Fruit fly (Drosophila melanogaster) whole organism, embryonic: ENCODE measurements around the gene CG18213.

Experiments
- Antp ChIP-seq: fragments of 200-800 bp; sonication (Bioruptor generic); optimal IDR thresholded peaks from 3 replicates; lab custom pipeline; 2016; ENCODE audit warnings: missing biosample characterization, missing genetic modification characterization
- Atf3 ChIP-seq: fragments of 200-800 bp; sonication (Bioruptor generic); optimal IDR thresholded peaks from 3 replicates; lab custom pipeline; 2016; ENCODE audit warnings: missing biosample characterization, missing genetic modification characterization
- Blimp-1 ChIP-seq: fragments of 200-800 bp; sonication (Bioruptor generic); optimal IDR thresholded peaks from 3 replicates; lab custom pipeline; 2018; ENCODE audit warnings: missing biosample characterization, missing genetic modification characterization, mild to moderate bottlenecking, moderate library complexity, missing genetic modification reagents
- CG10274 ChIP-seq: fragments of 200-800 bp; sonication (Bioruptor generic); optimal IDR thresholded peaks from 3 replicates; lab custom pipeline; 2017; ENCODE audit warnings: missing biosample characterization, mild to moderate bottlenecking, missing genetic modification characterization
- CG10654 ChIP-seq: fragments of 200-800 bp; sonication (Bioruptor generic); optimal IDR thresholded peaks from 2 replicates; lab custom pipeline; 2016; ENCODE audit warnings: missing biosample characterization, missing genetic modification characterization
- CG11504 ChIP-seq: fragments of 200-800 bp; sonication (Bioruptor generic); optimal IDR thresholded peaks from 3 replicates; lab custom pipeline; 2019; ENCODE audit warnings: missing biosample characterization, mild to moderate bottlenecking, missing genetic modification characterization, moderate library complexity
- CG12071 ChIP-seq: fragments of 200-800 bp; sonication (Bioruptor generic); optimal IDR thresholded peaks from 3 replicates; lab custom pipeline; 2018; ENCODE audit warnings: missing biosample characterization, mild to moderate bottlenecking, missing genetic modification characterization
- CG13624 ChIP-seq: fragments of 200-800 bp; sonication (Bioruptor generic); optimal IDR thresholded peaks from 2 replicates; lab custom pipeline; 2016; ENCODE audit warnings: missing biosample characterization, missing genetic modification characterization
- CG13894 ChIP-seq: fragments of 200-800 bp; sonication (Bioruptor generic); optimal IDR thresholded peaks from 3 replicates; lab custom pipeline; 2018; ENCODE audit warnings: missing biosample characterization, mild to moderate bottlenecking, missing genetic modification characterization, moderate library complexity
- CG16779 ChIP-seq: fragments of 200-800 bp; sonication (Bioruptor generic); IDR thresholded peaks from 2 replicates; pipeline ENCODE4 v1.3.6; 2022; ENCODE audit warnings: missing biosample characterization, missing genetic modification characterization
- CG2116 ChIP-seq: fragments of 200-800 bp; sonication (Bioruptor generic); optimal IDR thresholded peaks from 3 replicates; lab custom pipeline; 2018; ENCODE audit warnings: missing biosample characterization, mild to moderate bottlenecking, missing genetic modification characterization
- CG2712 ChIP-seq: fragments of 200-800 bp; optimal IDR thresholded peaks from 3 replicates; lab custom pipeline; 2019; ENCODE audit warnings: missing biosample characterization, mild to moderate bottlenecking, missing genetic modification characterization, moderate library complexity
- CG30020 ChIP-seq: fragments of 200-800 bp; optimal IDR thresholded peaks from 2 replicates; lab custom pipeline; 2019; ENCODE audit warnings: missing biosample characterization, mild to moderate bottlenecking, missing genetic modification characterization, moderate library complexity
- CG32767 ChIP-seq: fragments of 200-800 bp; sonication (Bioruptor generic); IDR thresholded peaks from 2 replicates; pipeline ENCODE4 v1.3.6; 2022; ENCODE audit warnings: missing biosample characterization, missing genetic modification characterization
- CG3847 ChIP-seq: fragments of 200-800 bp; sonication (Bioruptor generic); IDR thresholded peaks from 2 replicates; pipeline ENCODE4 v1.3.6; 2022; ENCODE audit warnings: missing biosample characterization, missing genetic modification characterization
- CG4360 ChIP-seq: fragments of 200-800 bp; sonication (Bioruptor generic); IDR thresholded peaks from 2 replicates; pipeline ENCODE4 v1.3.6; 2022; ENCODE audit warnings: missing biosample characterization, missing genetic modification characterization
- CG4854 ChIP-seq: fragments of 200-800 bp; sonication (Bioruptor generic); optimal IDR thresholded peaks from 2 replicates; lab custom pipeline; 2016; ENCODE audit warnings: missing biosample characterization, missing genetic modification characterization, inconsistent platforms
- CG6175 ChIP-seq: fragments of 200-800 bp; sonication (Bioruptor generic); IDR thresholded peaks from 3 replicates; pipeline ENCODE4 v1.3.6; 2022; ENCODE audit warnings: missing biosample characterization, missing genetic modification characterization
- CG6689 ChIP-seq: fragments of 200-800 bp; sonication (Bioruptor generic); IDR thresholded peaks from 2 replicates; pipeline ENCODE4 v1.3.6; 2022; ENCODE audit warnings: missing biosample characterization, missing genetic modification characterization
- CG6765 ChIP-seq: fragments of 200-800 bp; sonication (Bioruptor generic); optimal IDR thresholded peaks from 3 replicates; lab custom pipeline; 2017; ENCODE audit warnings: missing biosample characterization, mild to moderate bottlenecking, missing genetic modification characterization
- CG7357 ChIP-seq: fragments of 200-800 bp; sonication (Bioruptor generic); IDR thresholded peaks from 3 replicates; pipeline ENCODE4 v1.3.6; 2022; ENCODE audit warnings: missing biosample characterization, missing genetic modification characterization
- CG7372 ChIP-seq: fragments of 200-800 bp; sonication (Bioruptor generic); IDR thresholded peaks from 2 replicates; pipeline ENCODE4 v1.3.6; 2022; ENCODE audit warnings: missing biosample characterization, missing genetic modification characterization
- CG8944 ChIP-seq: fragments of 200-800 bp; sonication (Bioruptor generic); optimal IDR thresholded peaks from 3 replicates; lab custom pipeline; 2016; ENCODE audit warnings: missing biosample characterization, missing genetic modification characterization
- CG9932 ChIP-seq: fragments of 200-800 bp; sonication (Bioruptor generic); IDR thresholded peaks from 2 replicates; pipeline ENCODE4 v1.3.6; 2022; ENCODE audit warnings: missing biosample characterization, missing genetic modification characterization
- CkIIα-i1 ChIP-seq: fragments of 200-800 bp; sonication (Bioruptor generic); IDR thresholded peaks from 2 replicates; pipeline ENCODE4 v1.3.6; 2022; ENCODE audit warnings: missing biosample characterization, missing genetic modification characterization
- Deaf1 ChIP-seq: fragments of 200-800 bp; optimal IDR thresholded peaks from 3 replicates; lab custom pipeline; 2019; ENCODE audit warnings: missing biosample characterization, mild to moderate bottlenecking, missing genetic modification characterization, moderate library complexity
- Ets97D ChIP-seq: fragments of 200-800 bp; sonication (Bioruptor generic); optimal IDR thresholded peaks from 3 replicates; lab custom pipeline; 2016; ENCODE audit warnings: missing biosample characterization, missing genetic modification characterization
- GATAe ChIP-seq: fragments of 200-800 bp; sonication (Bioruptor generic); conservative IDR thresholded peaks from 2 replicates; pipeline ENCODE4 v1.3.6; 2022; ENCODE audit warnings: missing biosample characterization, missing genetic modification characterization
- HLH3B ChIP-seq: fragments of 200-800 bp; sonication (Bioruptor generic); IDR thresholded peaks from 2 replicates; pipeline ENCODE4 v1.3.6; 2022; ENCODE audit warnings: missing biosample characterization, missing genetic modification characterization
- HLHmδ ChIP-seq: fragments of 200-800 bp; sonication (Bioruptor generic); optimal IDR thresholded peaks from 2 replicates; lab custom pipeline; 2018; ENCODE audit warnings: missing biosample characterization, mild to moderate bottlenecking, missing genetic modification characterization, moderate library complexity
- Neu2 ChIP-seq: fragments of 200-800 bp; sonication (Bioruptor generic); optimal IDR thresholded peaks from 3 replicates; lab custom pipeline; 2016; ENCODE audit warnings: missing biosample characterization, missing genetic modification characterization, borderline replicate concordance
- Rfx ChIP-seq: fragments of 200-800 bp; sonication (Bioruptor generic); IDR thresholded peaks from 2 replicates; pipeline ENCODE4 v1.3.6; 2022; ENCODE audit warnings: missing biosample characterization, missing genetic modification characterization
- TFAM ChIP-seq: fragments of 200-800 bp; sonication (Bioruptor generic); optimal IDR thresholded peaks from 2 replicates; lab custom pipeline; 2017; ENCODE audit warnings: missing biosample characterization, missing genetic modification characterization, inconsistent platforms
- YL-1 ChIP-seq: fragments of 200-800 bp; sonication (Bioruptor generic); optimal IDR thresholded peaks from 3 replicates; lab custom pipeline; 2017; ENCODE audit warnings: missing biosample characterization, mild to moderate bottlenecking, missing genetic modification characterization
- cwo ChIP-seq: fragments of 200-800 bp; sonication (Bioruptor generic); optimal IDR thresholded peaks from 3 replicates; lab custom pipeline; 2017; ENCODE audit warnings: missing biosample characterization, missing genetic modification characterization, mild to moderate bottlenecking, moderate library complexity, missing genetic modification reagents
- dimm ChIP-seq: fragments of 200-800 bp; sonication (Bioruptor generic); IDR thresholded peaks from 2 replicates; pipeline ENCODE4 v1.3.6; 2022; ENCODE audit warnings: missing biosample characterization, missing genetic modification characterization
- dmrt11E ChIP-seq: fragments of 200-800 bp; sonication (Bioruptor generic); optimal IDR thresholded peaks from 3 replicates; lab custom pipeline; 2018; ENCODE audit warnings: missing biosample characterization, mild to moderate bottlenecking, missing genetic modification characterization, moderate library complexity
- esg ChIP-seq: fragments of 200-800 bp; sonication (Bioruptor generic); conservative IDR thresholded peaks from 2 replicates; pipeline ENCODE4 v1.3.6; 2022; ENCODE audit warnings: missing biosample characterization, missing genetic modification characterization
- fd3F ChIP-seq: fragments of 200-800 bp; sonication (Bioruptor generic); optimal IDR thresholded peaks from 2 replicates; lab custom pipeline; 2018; ENCODE audit warnings: missing biosample characterization, mild to moderate bottlenecking, missing genetic modification characterization, moderate library complexity
- fru ChIP-seq: fragments of >200 bp; optimal IDR thresholded peaks from 2 replicates; lab custom pipeline; 2017
- fu2 ChIP-seq: fragments of 200-800 bp; sonication (Bioruptor generic); optimal IDR thresholded peaks from 2 replicates; lab custom pipeline; 2016; ENCODE audit warnings: missing biosample characterization, missing genetic modification characterization
- gcm ChIP-seq: fragments of 200-800 bp; sonication (Bioruptor generic); optimal IDR thresholded peaks from 2 replicates; lab custom pipeline; 2019; ENCODE audit warnings: missing biosample characterization, mild to moderate bottlenecking, missing genetic modification characterization, moderate library complexity
- kni ChIP-seq: fragments of 200-800 bp; sonication (Bioruptor generic); optimal IDR thresholded peaks from 3 replicates; lab custom pipeline; 2017; ENCODE audit warnings: mild to moderate bottlenecking, missing biosample characterization, missing genetic modification reagents, missing genetic modification characterization
- mam ChIP-seq: fragments of 200-800 bp; sonication (Bioruptor generic); optimal IDR thresholded peaks from 3 replicates; lab custom pipeline; 2016; ENCODE audit warnings: missing biosample characterization, missing genetic modification characterization
- nmo ChIP-seq: fragments of 200-800 bp; sonication (Bioruptor generic); optimal IDR thresholded peaks from 2 replicates; lab custom pipeline; 2018; ENCODE audit warnings: missing biosample characterization, mild to moderate bottlenecking, missing genetic modification characterization, moderate library complexity
- onecut ChIP-seq: fragments of 200-800 bp; sonication (Bioruptor generic); IDR thresholded peaks from 2 replicates; pipeline ENCODE4 v1.3.6; 2022; ENCODE audit warnings: missing biosample characterization, missing genetic modification characterization
- salm ChIP-seq: fragments of 200-800 bp; sonication (Bioruptor generic); optimal IDR thresholded peaks from 2 replicates; lab custom pipeline; 2018; ENCODE audit warnings: missing biosample characterization, mild to moderate bottlenecking, missing genetic modification characterization
- sima ChIP-seq: fragments of 200-800 bp; sonication (Bioruptor generic); optimal IDR thresholded peaks from 2 replicates; lab custom pipeline; 2016; ENCODE audit warnings: missing biosample characterization, missing genetic modification characterization
- slbo ChIP-seq: fragments of 200-800 bp; sonication (Bioruptor generic); IDR thresholded peaks from 2 replicates; pipeline ENCODE4 v1.3.6; 2022; ENCODE audit warnings: missing biosample characterization, missing genetic modification characterization
- toy ChIP-seq: fragments of 200-800 bp; sonication (Bioruptor generic); IDR thresholded peaks from 2 replicates; pipeline ENCODE4 v1.3.6; 2022; ENCODE audit warnings: missing biosample characterization, missing genetic modification characterization

Gene CG18213

DNA sequence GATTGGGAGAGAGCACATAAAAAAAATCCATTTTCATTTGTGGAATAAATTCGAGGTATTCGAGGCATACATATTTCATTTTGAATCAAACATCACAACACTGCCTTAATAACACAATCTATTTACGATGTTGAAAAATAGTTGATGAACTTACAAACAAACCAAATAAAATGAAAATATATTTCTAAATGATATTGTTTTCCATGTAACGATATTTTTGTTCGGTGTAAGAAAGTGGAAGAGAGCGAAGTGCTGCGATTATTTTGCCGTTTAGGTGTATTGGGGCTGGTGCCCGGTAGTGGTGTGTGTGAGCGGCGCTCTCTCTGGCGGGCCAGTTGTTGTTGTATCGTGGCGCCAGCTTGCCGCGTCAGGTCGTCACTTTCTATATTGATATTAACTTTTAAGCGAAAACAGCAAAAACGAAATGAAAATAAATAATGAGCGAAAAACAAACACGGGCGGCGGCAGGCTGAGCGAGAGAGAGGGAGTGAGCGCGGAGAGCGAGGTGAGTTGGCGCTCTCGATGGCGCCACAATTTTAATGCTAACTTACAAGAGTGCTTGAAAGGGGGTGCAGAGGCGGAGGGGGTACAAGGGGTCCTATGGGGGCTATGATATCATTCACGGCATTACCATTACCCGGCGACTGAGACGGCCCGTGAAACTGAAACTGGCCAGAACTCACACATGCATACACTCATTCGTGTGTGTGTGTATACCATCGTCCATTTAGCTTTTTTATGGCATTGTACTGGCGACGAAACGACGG is 25.2 kb upstream of the CG18213 start (continued):
- TF ChIP-seq cwo = peak; percentile 93
- peak; percentile 91 for TF ChIP-seq mam (GFP tag; lab: Kevin White, UChicago)
- peak; percentile 87 for TF ChIP-seq CG4360 (GFP tag; lab: Robert Waterston, UW)
- TF ChIP-seq CG6175 (GFP tag; lab: Robert Waterston, UW) = peak; percentile 86
- peak; percentile 91 for TF ChIP-seq Rfx
- TF ChIP-seq Antp (GFP tag; lab: Kevin White, UChicago) = peak; percentile 87
- peak; percentile 89 for TF ChIP-seq CG4854 (GFP tag; lab: Kevin White, UChicago)
- peak; percentile 68 for TF ChIP-seq Ets97D
- peak; percentile 76 for TF ChIP-seq sima (GFP tag; lab: Kevin White, UChicago)
- TF ChIP-seq Deaf1 (tag; lab: Kevin White, UChicago) = peak; percentile 75
- peak; percentile 78 for TF ChIP-seq CG7357
- TF ChIP-seq HLHmδ (GFP tag; lab: Kevin White, UChicago) = no peak
- TF ChIP-seq CG7372 (GFP tag; lab: Robert Waterston, UW) = peak; percentile 83
- peak; percentile 52 for TF ChIP-seq TFAM (GFP tag; lab: Kevin White, UChicago)
- TF ChIP-seq CG13894 = peak; percentile 78
- peak; percentile 89 for TF ChIP-seq CG10654 (GFP tag; lab: Kevin White, UChicago)
- peak; percentile 96 for TF ChIP-seq CG2712 (tag; lab: Kevin White, UChicago)
- TF ChIP-seq CG32767 (GFP tag; lab: Robert Waterston, UW) = peak; percentile 81
- TF ChIP-seq CG12071 (GFP tag; lab: Kevin White, UChicago) = peak; percentile 89
- TF ChIP-seq Atf3 (GFP tag; lab: Kevin White, UChicago) = peak; percentile 83
- peak; percentile 71 for TF ChIP-seq GATAe (GFP tag; lab: Robert Waterston, UW)
- TF ChIP-seq fu2 (GFP tag; lab: Kevin White, UChicago) = peak; percentile 91
- peak; percentile 66 for TF ChIP-seq CG2116 (GFP tag; lab: Kevin White, UChicago)
- peak; percentile 83 for TF ChIP-seq dmrt11E
- peak; percentile 89 for TF ChIP-seq esg (GFP tag; lab: Robert Waterston, UW)
- peak; percentile 77 for TF ChIP-seq onecut (GFP tag; lab: Robert Waterston, UW)
- peak; percentile 91 for TF ChIP-seq Blimp-1
- peak; percentile 90 for TF ChIP-seq CG13624 (GFP tag; lab: Kevin White, UChicago)
- TF ChIP-seq CG8944 (GFP tag; lab: Kevin White, UChicago) = peak; percentile 87
- peak; percentile 64 for TF ChIP-seq CG10274 (GFP tag; lab: Kevin White, UChicago)
- peak; percentile 65 for TF ChIP-seq CG30020 (tag; lab: Kevin White, UChicago)
- peak; percentile 85 for TF ChIP-seq CG3847
- TF ChIP-seq CG6765 (GFP tag; lab: Kevin White, UChicago) = peak; percentile 84
- TF ChIP-seq CkIIα-i1 (GFP tag; lab: Robert Waterston, UW) = peak; percentile 61; the same call in 1 of the 2 replicates
- peak; percentile 68 for TF ChIP-seq YL-1 (GFP tag; lab: Kevin White, UChicago)
- peak; percentile 89 for TF ChIP-seq HLH3B (GFP tag; lab: Robert Waterston, UW)
- peak; percentile 95 for TF ChIP-seq CG11504 (tag; lab: Kevin White, UChicago)
- peak; percentile 93 for TF ChIP-seq salm (tag; lab: Kevin White, UChicago)
- TF ChIP-seq nmo (GFP tag; lab: Kevin White, UChicago) = peak; percentile 95
- peak; percentile 93 for TF ChIP-seq CG6689 (GFP tag; lab: Robert Waterston, UW)
- TF ChIP-seq CG9932 (GFP tag; lab: Robert Waterston, UW) = peak; percentile 86
- TF ChIP-seq fd3F (GFP tag; lab: Kevin White, UChicago) = peak; percentile 86
- peak; percentile 67; the same call in 1 of the 2 replicates for TF ChIP-seq toy
- TF ChIP-seq fru (lab: Kevin White, UChicago) = no peak
- peak; percentile 30; the same call in 1 of the 2 replicates for TF ChIP-seq CG16779 (GFP tag; lab: Robert Waterston, UW)
- TF ChIP-seq dimm (GFP tag; lab: Robert Waterston, UW) = peak; percentile 41; the same call in 1 of the 2 replicates
- peak; percentile 98 for TF ChIP-seq kni (GFP tag; lab: Kevin White, UChicago)
- TF ChIP-seq Neu2 (GFP tag; lab: Kevin White, UChicago) = peak; percentile 56
- TF ChIP-seq slbo (GFP tag; lab: Robert Waterston, UW) = peak; percentile 88
- TF ChIP-seq gcm (GFP tag; lab: Kevin White, UChicago) = peak; percentile 95
